Fruit fly (Drosophila melanogaster): ENCODE results near the gene LysX.

The LysX gene

dm6 chr3L:1206682-1207421 is 11.8 kb upstream of the LysX start, which contains the start of gene LysB (continued):
- TF ChIP-seq chif (GFP tag; optimal IDR thresholded peaks at IDR 0.05) (peak in 1 of 2 experiments; percentile 14), CG6272 (GFP tag; IDR thresholded peaks at IDR 0.05) (peak; percentile 16; the same call in 1 of the 2 replicates), zfh1 (GFP tag; IDR thresholded peaks at IDR 0.05) (no peak), CG5245 (GFP tag; optimal IDR thresholded peaks at IDR 0.05) (no peak), CG13775 (GFP tag; optimal IDR thresholded peaks at IDR 0.05) (no peak), CG31441 (GFP tag; IDR thresholded peaks at IDR 0.05) (no peak), ewg (GFP tag; optimal IDR thresholded peaks at IDR 0.05) (no peak), danr (GFP tag; IDR thresholded peaks at IDR 0.05) (no peak), da (GFP tag; optimal IDR thresholded peaks at IDR 0.05) (no peak), CG7987 (GFP tag; optimal IDR thresholded peaks at IDR 0.05) (peak; percentile 16), vnd (GFP tag; IDR thresholded peaks at IDR 0.05; ENCODE audit: partially characterized antibody) (no peak), CG9932 (GFP tag; IDR thresholded peaks at IDR 0.05) (no peak), Dip3 (GFP tag; optimal IDR thresholded peaks at IDR 0.05) (no peak), CoRest (tag; optimal IDR thresholded peaks at IDR 0.05) (peak; percentile 21), CG7963 (GFP tag; IDR thresholded peaks at IDR 0.05; ENCODE audit: partially characterized antibody) (no peak), tin (GFP tag; optimal IDR thresholded peaks at IDR 0.05) (no peak), CG17361 (GFP tag; IDR thresholded peaks at IDR 0.05) (0 out of 3 replicates have a peak, but pooled peaks have one; percentile 16), Dp (GFP tag; optimal IDR thresholded peaks at IDR 0.05) (peak; percentile 59), CG12219 (GFP tag; optimal IDR thresholded peaks at IDR 0.05) (no peak), trem (tag; optimal IDR thresholded peaks at IDR 0.05) (no peak), so (GFP tag; IDR thresholded peaks at IDR 0.05) (no peak), dimm (GFP tag; IDR thresholded peaks at IDR 0.05) (no peak), gcm (GFP tag; optimal IDR thresholded peaks at IDR 0.05) (no peak), NK7.1 (GFP tag; optimal IDR thresholded peaks at IDR 0.05) (no peak), Gug (GFP tag; IDR thresholded peaks at IDR 0.05) (no peak), CG14860 (GFP tag; IDR thresholded peaks at IDR 0.05; ENCODE audit: partially characterized antibody) (no peak), lola (GFP tag; optimal IDR thresholded peaks at IDR 0.05) (peak in 1 of 3 experiments; percentile 34), CG5180 (GFP tag; optimal IDR thresholded peaks at IDR 0.05) (no peak), CG10959 (GFP tag; IDR thresholded peaks at IDR 0.05) (no peak), CG6254 (GFP tag; optimal IDR thresholded peaks at IDR 0.05) (no peak), dati (GFP tag; IDR thresholded peaks at IDR 0.05) (no peak), H2.0 (GFP tag; IDR thresholded peaks at IDR 0.05) (no peak), Poxn (GFP tag; IDR thresholded peaks at IDR 0.05) (no peak), Bdp1 (GFP tag; optimal IDR thresholded peaks at IDR 0.05) (no peak), CG8765 (GFP tag; IDR thresholded peaks at IDR 0.05) (no peak), row (GFP tag; IDR thresholded peaks at IDR 0.05) (no peak), Mad (GFP tag; optimal IDR thresholded peaks at IDR 0.05) (no peak), H15 (GFP tag; IDR thresholded peaks at IDR 0.05) (no peak), CG13894 (tag; optimal IDR thresholded peaks at IDR 0.05) (no peak), Asciz (GFP tag; optimal IDR thresholded peaks at IDR 0.05) (no peak), CG4282 (GFP tag; optimal IDR thresholded peaks at IDR 0.05) (no peak), CG1832 (GFP tag; optimal IDR thresholded peaks at IDR 0.05) (no peak), CG11695 (GFP tag; IDR thresholded peaks at IDR 0.05) (no peak), CG11398 (GFP tag; optimal IDR thresholded peaks at IDR 0.05) (no peak), CG1233 (GFP tag; optimal IDR thresholded peaks at IDR 0.05) (no peak), fd64A (GFP tag; optimal IDR thresholded peaks at IDR 0.05) (no peak), CG14667 (GFP tag; IDR thresholded peaks at IDR 0.05) (no peak), CG4707 (GFP tag; optimal IDR thresholded peaks at IDR 0.05) (no peak), CG4820 (GFP tag; optimal IDR thresholded peaks at IDR 0.05) (no peak), luna (GFP tag; optimal IDR thresholded peaks at IDR 0.05) (no peak)
